Worm (Caenorhabditis elegans) whole organism, young adult: ENCODE data around the gene coq-2.
A peak's percentile ranks its signal among the peaks of the same experiment; 100 is the strongest.
"Not testable (repeated sequence)": the region's sequence is repeated elsewhere in the genome, so short reads cannot be mapped to it uniquely, and the experiment has no call there.

Experiments
- D2030.7 ChIP-seq: fragments of 200-800 bp; sonication (Bioruptor generic); IDR thresholded peaks from 2 replicates; pipeline ENCODE4 v1.3.6; 2022; ENCODE audit warnings: missing genetic modification reagents, missing genetic modification characterization, missing compliant biosample characterization
- F23B12.7 ChIP-seq: sonication (generic microtip); optimal IDR thresholded peaks from 2 replicates; lab custom pipeline; 2017; ENCODE audit warnings: missing genetic modification characterization, mild to moderate bottlenecking, missing compliant biosample characterization, antibody characterized with exemption, moderate library complexity; ENCODE audit not compliant: insufficient read depth
- ets-4 ChIP-seq: fragments of 200-800 bp; sonication (Bioruptor generic); optimal IDR thresholded peaks from 2 replicates; lab custom pipeline; 2018; ENCODE audit warnings: mild to moderate bottlenecking, missing genetic modification characterization, missing compliant biosample characterization
- hrde-1 ChIP-seq: sonication (generic microtip); optimal IDR thresholded peaks from 2 replicates; lab custom pipeline; 2016; ENCODE audit warnings: missing genetic modification characterization, mild to moderate bottlenecking, missing compliant biosample characterization, moderate library complexity, missing genotype, missing genetic modification reagents, borderline replicate concordance
- unc-62 ChIP-seq: fragments of 150-350 bp; optimal IDR thresholded peaks from 2 replicates; lab custom pipeline; 2014; ENCODE audit warnings: missing biosample characterization, missing genetic modification reagents, missing genetic modification characterization

DNA sequence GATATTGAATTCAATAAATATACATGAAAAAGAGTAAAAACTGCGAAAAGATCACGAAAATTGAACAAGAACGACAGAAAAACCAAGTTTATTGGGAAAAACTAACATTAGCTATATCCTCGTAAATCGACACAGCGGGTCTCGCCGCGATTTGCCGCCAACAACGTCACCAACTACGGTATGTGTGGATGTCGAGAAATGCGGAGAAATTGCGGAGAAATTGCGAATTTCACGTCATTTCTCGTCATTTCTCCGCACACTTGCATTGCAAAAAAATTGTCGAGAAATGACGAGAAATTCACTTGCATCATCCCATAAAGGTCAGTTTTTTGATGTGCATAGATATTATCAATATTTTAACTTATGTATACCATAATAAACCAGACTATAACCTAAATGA lies 49.4 kb downstream of the coq-2 start:
- TF ChIP-seq D2030.7 = peak; percentile 52; the same call in 1 of the 2 replicates
- TF ChIP-seq ets-4 (GFP tag; lab: Kevin White, UChicago); F23B12.7 (tag; lab: Kevin White, UChicago); hrde-1; unc-62 (GFP tag; lab: Kevin White, UChicago): not testable (repeated sequence)
